Worm (Caenorhabditis elegans): ENCODE measurements around the gene C09B9.7.
"Not testable (repeated sequence)": the region's sequence is repeated elsewhere in the genome, so short reads cannot be mapped to it uniquely, and the experiment has no call there.

ce11 chrIV:5066887-5067286 is 6.0 kb upstream of the C09B9.7 start, which contains the start of gene ttbk-2.2:
- TF ChIP-seq W03F9.2, him-1 (tag; optimal IDR thresholded peaks at IDR 0.05): not testable (repeated sequence)
